Worm (Caenorhabditis elegans): ENCODE measurements around the gene mlc-5.

- TF ChIP-seq snpc-4 (tag; optimal IDR thresholded peaks at IDR 0.05), result no peak
- TF ChIP-seq blmp-1 (tag; optimal IDR thresholded peaks at IDR 0.05), result no peak
- TF ChIP-seq lsy-2 (tag; optimal IDR thresholded peaks at IDR 0.05), result no peak
- no peak for TF ChIP-seq nhr-12 (tag; optimal IDR thresholded peaks at IDR 0.05)
- TF ChIP-seq flh-1 (GFP tag; optimal IDR thresholded peaks at IDR 0.05), result no peak
- TF ChIP-seq elt-3 (tag; optimal IDR thresholded peaks at IDR 0.05), result no peak
- TF ChIP-seq unc-39 (tag; optimal IDR thresholded peaks at IDR 0.05), result no peak
- TF ChIP-seq nhr-28 (tag; optimal IDR thresholded peaks at IDR 0.05), result no peak
- no peak for TF ChIP-seq ztf-11 (tag; optimal IDR thresholded peaks at IDR 0.05)
- TF ChIP-seq nhr-2 (tag; optimal IDR thresholded peaks at IDR 0.05), result no peak
- TF ChIP-seq unc-62 (GFP tag; optimal IDR thresholded peaks at IDR 0.05), result no peak
- TF ChIP-seq mls-2 (tag; optimal IDR thresholded peaks at IDR 0.05), result no peak
- TF ChIP-seq sem-2 (GFP tag; optimal IDR thresholded peaks at IDR 0.05), result no peak
Measured at ce11 chrIII:13614206-13614605, 8.9 kb upstream of the mlc-5 start.

All from whole organism, mixed stage, embryonic.